Fruit fly (Drosophila melanogaster) S2 (cell line): ENCODE data around the gene CG18478.
"Not testable (repeated sequence)": the region's sequence is repeated elsewhere in the genome, so short reads cannot be mapped to it uniquely, and the experiment has no call there.

ENCODE experiments used
- CG8478 ChIP-seq: fragments of >200 bp; optimal IDR thresholded peaks from 2 replicates; lab custom pipeline; 2018
- CTCF ChIP-seq, 2 experiments: fragments of >200 bp; optimal IDR thresholded peaks; 2 replicates each; lab custom pipeline; 2018

DNA sequence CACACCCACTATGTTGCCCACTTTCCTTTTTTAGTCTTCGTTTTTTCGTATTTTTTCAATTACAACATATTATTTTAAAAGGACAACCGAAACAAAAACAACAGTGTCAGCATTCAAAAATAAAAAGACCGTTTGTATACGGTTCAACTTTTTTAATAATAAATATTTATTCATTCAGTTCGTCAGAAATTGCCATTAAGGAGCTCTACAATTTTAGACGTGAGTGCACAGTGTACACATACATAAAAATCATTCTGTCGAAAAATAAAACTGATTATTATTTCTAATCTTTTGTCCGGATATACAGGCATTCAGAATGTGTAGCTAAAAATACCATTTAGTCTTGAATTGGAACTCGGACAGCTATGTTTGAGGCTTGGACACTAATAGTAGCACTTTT is at the start of gene CG18478:
- not testable (repeated sequence) for TF ChIP-seq CG8478; CTCF (optimal IDR thresholded peaks at IDR 0.05; lab: Kevin White, UChicago)
